Fruit fly (Drosophila melanogaster): ENCODE measurements around the gene Npc1a.

dm6 chr2L:10220501-10221386 is at the start of gene Npc1a, which contains the start of gene Prosalpha6:
- TF ChIP-seq tj (GFP tag; optimal IDR thresholded peaks at IDR 0.05): peak; percentile 4
- TF ChIP-seq cic (GFP tag; optimal IDR thresholded peaks at IDR 0.05): peak; percentile 37
- TF ChIP-seq Clk (GFP tag; optimal IDR thresholded peaks at IDR 0.05): no peak

Data from whole organism, adult.